Worm (Caenorhabditis elegans): ENCODE data around the gene Y38H8A.1.

- no peak for TF ChIP-seq ama-1 (optimal IDR thresholded peaks at IDR 0.05)
- no peak for TF ChIP-seq flt-1 (GFP tag; IDR thresholded peaks at IDR 0.05)
- TF ChIP-seq aly-1 (tag; optimal IDR thresholded peaks at IDR 0.05): no peak
- TF ChIP-seq tbx-37 (GFP tag; conservative IDR thresholded peaks at IDR 0.05): no peak
- TF ChIP-seq hmg-4 (GFP tag; optimal IDR thresholded peaks at IDR 0.05): no peak
- TF ChIP-seq ceh-13 (GFP tag; optimal IDR thresholded peaks at IDR 0.05): no peak
- TF ChIP-seq hnd-1 (tag; optimal IDR thresholded peaks at IDR 0.05): no peak
- TF ChIP-seq tbx-11 (GFP tag; IDR thresholded peaks at IDR 0.05): no peak
- no peak for TF ChIP-seq pes-1 (GFP tag; IDR thresholded peaks at IDR 0.05)
- TF ChIP-seq sea-1 (GFP tag; conservative IDR thresholded peaks at IDR 0.05): no peak
- no peak for TF ChIP-seq F13C5.2 (tag; optimal IDR thresholded peaks at IDR 0.05)
Measured at ce11 chrIV:13492271-13492670, 9.7 kb downstream of the Y38H8A.1 start, which contains the start of gene Y45F10A.7.

Measured in whole organism, early embryonic.